Worm (Caenorhabditis elegans) whole organism, young adult: Measurements from ENCODE around the gene F21H7.5.
A peak's percentile ranks its signal among the peaks of the same experiment; 100 is the strongest.

Experiments
- B0336.3 ChIP-seq: fragments of 200-800 bp; sonication (Bioruptor generic); IDR thresholded peaks from 2 replicates; pipeline ENCODE4 v1.3.6; 2022; ENCODE audit warnings: missing genetic modification characterization, missing compliant biosample characterization
- C06A6.2 ChIP-seq: fragments of 200-800 bp; sonication (Bioruptor generic); conservative IDR thresholded peaks from 2 replicates; pipeline ENCODE4 v1.3.6; 2022; ENCODE audit warnings: missing genetic modification characterization, missing compliant biosample characterization
- C17E4.6 ChIP-seq: fragments of 200-800 bp; sonication (Bioruptor generic); IDR thresholded peaks from 2 replicates; pipeline ENCODE4 v1.3.6; 2022; ENCODE audit warnings: missing genetic modification reagents, missing genetic modification characterization, missing compliant biosample characterization
- F23B12.7 ChIP-seq: sonication (generic microtip); optimal IDR thresholded peaks from 2 replicates; lab custom pipeline; 2017; ENCODE audit warnings: missing genetic modification characterization, mild to moderate bottlenecking, missing compliant biosample characterization, antibody characterized with exemption, moderate library complexity; ENCODE audit not compliant: insufficient read depth
- F49E8.2 ChIP-seq: sonication (generic microtip); optimal IDR thresholded peaks from 3 replicates; lab custom pipeline; 2017; ENCODE audit warnings: missing genetic modification characterization, mild to moderate bottlenecking, missing compliant biosample characterization, antibody characterized with exemption, moderate library complexity; ENCODE audit not compliant: insufficient read depth
- ceh-100 ChIP-seq: fragments of 200-800 bp; sonication (Bioruptor generic); IDR thresholded peaks from 2 replicates; pipeline ENCODE4 v1.3.6; 2022; ENCODE audit warnings: missing genetic modification reagents, missing genetic modification characterization, missing compliant biosample characterization
- ceh-58 ChIP-seq: fragments of 200-800 bp; sonication (Bioruptor generic); IDR thresholded peaks from 2 replicates; pipeline ENCODE4 v1.3.6; 2022; ENCODE audit warnings: missing genetic modification characterization, missing compliant biosample characterization
- ceh-79 ChIP-seq: sonication (generic microtip); optimal IDR thresholded peaks from 2 replicates; lab custom pipeline; 2017; ENCODE audit warnings: mild to moderate bottlenecking, missing genetic modification characterization, missing compliant biosample characterization
- ceh-91 ChIP-seq: fragments of 200-800 bp; sonication (Bioruptor generic); IDR thresholded peaks from 2 replicates; pipeline ENCODE4 v1.3.6; 2022; ENCODE audit warnings: missing genetic modification reagents, missing genetic modification characterization, missing compliant biosample characterization
- chd-7 ChIP-seq: sonication (generic microtip); optimal IDR thresholded peaks from 2 replicates; lab custom pipeline; 2016; ENCODE audit warnings: mild to moderate bottlenecking, missing genetic modification characterization, moderate library complexity, missing compliant biosample characterization
- dpff-1 ChIP-seq: sonication (generic microtip); optimal IDR thresholded peaks from 2 replicates; lab custom pipeline; 2017; ENCODE audit warnings: mild to moderate bottlenecking, missing genetic modification characterization, missing compliant biosample characterization
- dpl-1 ChIP-seq: fragments of 150-350 bp; optimal IDR thresholded peaks from 2 replicates; lab custom pipeline; 2014; ENCODE audit warnings: missing biosample characterization, missing genetic modification reagents, missing genetic modification characterization
- egl-44 ChIP-seq: fragments of 200-800 bp; sonication (Bioruptor generic); IDR thresholded peaks from 2 replicates; pipeline ENCODE4 v1.3.6; 2022; ENCODE audit warnings: missing genetic modification reagents, missing genetic modification characterization, missing compliant biosample characterization
- egrh-3 ChIP-seq: fragments of 200-800 bp; sonication (Bioruptor generic); IDR thresholded peaks from 2 replicates; pipeline ENCODE4 v1.3.6; 2022; ENCODE audit warnings: missing genetic modification reagents, missing genetic modification characterization, missing compliant biosample characterization
- ets-4 ChIP-seq: fragments of 200-800 bp; sonication (Bioruptor generic); optimal IDR thresholded peaks from 2 replicates; lab custom pipeline; 2018; ENCODE audit warnings: mild to moderate bottlenecking, missing genetic modification characterization, missing compliant biosample characterization
- hlh-26 ChIP-seq: fragments of 200-800 bp; sonication (Bioruptor generic); conservative IDR thresholded peaks from 2 replicates; pipeline ENCODE4 v1.3.6; 2022; ENCODE audit warnings: missing genetic modification reagents, missing genetic modification characterization, missing compliant biosample characterization
- hrde-1 ChIP-seq: sonication (generic microtip); optimal IDR thresholded peaks from 2 replicates; lab custom pipeline; 2016; ENCODE audit warnings: missing genetic modification characterization, mild to moderate bottlenecking, missing compliant biosample characterization, moderate library complexity, missing genotype, missing genetic modification reagents, borderline replicate concordance
- lag-1 ChIP-seq: fragments of 200-800 bp; sonication (Bioruptor generic); IDR thresholded peaks from 2 replicates; pipeline ENCODE4 v1.3.6; 2022; ENCODE audit warnings: missing genetic modification reagents, missing genetic modification characterization, missing compliant biosample characterization
- lin-35 ChIP-seq, 3 experiments: fragments of 150-350 bp in 2 of 3; sonication (generic microtip) in 1 of 3; optimal IDR thresholded peaks; 2 replicates each; lab custom pipeline; 2014 to 2018; ENCODE audit warnings: missing biosample characterization in 3 of 3, missing genetic modification characterization in 3 of 3, missing genetic modification reagents in 3 of 3
- lir-1 ChIP-seq: fragments of 200-800 bp; sonication (Bioruptor generic); conservative IDR thresholded peaks from 2 replicates; pipeline ENCODE4 v1.3.6; 2022; ENCODE audit warnings: missing genetic modification reagents, missing genetic modification characterization, missing compliant biosample characterization
- madf-6 ChIP-seq: fragments of 200-800 bp; sonication (Bioruptor generic); IDR thresholded peaks from 2 replicates; pipeline ENCODE4 v1.3.6; 2022; ENCODE audit warnings: missing genetic modification reagents, missing genetic modification characterization, missing compliant biosample characterization
- madf-8 ChIP-seq: fragments of 200-800 bp; sonication (Bioruptor generic); conservative IDR thresholded peaks from 2 replicates; pipeline ENCODE4 v1.3.6; 2022; ENCODE audit warnings: missing genetic modification reagents, missing genetic modification characterization, missing compliant biosample characterization
- mcd-1 ChIP-seq: fragments of 200-800 bp; sonication (Bioruptor generic); IDR thresholded peaks from 2 replicates; pipeline ENCODE4 v1.3.6; 2022; ENCODE audit warnings: missing genetic modification reagents, missing genetic modification characterization, missing compliant biosample characterization
- nhr-179 ChIP-seq: sonication (generic microtip); optimal IDR thresholded peaks from 2 replicates; lab custom pipeline; 2016; ENCODE audit warnings: mild to moderate bottlenecking, missing genetic modification characterization, missing compliant biosample characterization
- rcor-1 ChIP-seq: fragments of 200-800 bp; sonication (Bioruptor generic); IDR thresholded peaks from 2 replicates; pipeline ENCODE4 v1.3.6; 2022; ENCODE audit warnings: missing genetic modification reagents, missing genetic modification characterization, missing compliant biosample characterization
- rpc-1 ChIP-seq, 2 experiments: fragments of 150-350 bp in 1 of 2; sonication (generic microtip) in 1 of 2; optimal IDR thresholded peaks; 2 replicates each; lab custom pipeline; 2014 to 2018; ENCODE audit warnings: missing biosample characterization in 1 of 2, missing genetic modification characterization in 1 of 2, missing genetic modification reagents in 1 of 2, missing genotype in 1 of 2
- snpc-1.1 ChIP-seq: sonication (generic microtip); optimal IDR thresholded peaks from 2 replicates; lab custom pipeline; 2017; ENCODE audit warnings: missing genetic modification characterization, mild to moderate bottlenecking, missing compliant biosample characterization, antibody characterized with exemption, moderate library complexity, missing genotype, missing genetic modification reagents; ENCODE audit not compliant: insufficient read depth
- snpc-1.3 ChIP-seq: sonication (generic microtip); optimal IDR thresholded peaks from 2 replicates; lab custom pipeline; 2017; ENCODE audit warnings: missing genetic modification characterization, mild to moderate bottlenecking, missing compliant biosample characterization, antibody characterized with exemption, moderate library complexity, missing genotype, missing genetic modification reagents; ENCODE audit not compliant: insufficient read depth
- snpc-3.4 ChIP-seq: sonication (generic microtip); optimal IDR thresholded peaks from 2 replicates; lab custom pipeline; 2017; ENCODE audit warnings: missing genetic modification characterization, mild to moderate bottlenecking, missing compliant biosample characterization, antibody characterized with exemption, moderate library complexity, missing genotype, missing genetic modification reagents
- snpc-4 ChIP-seq, 5 experiments: fragments of 150-350 bp in 1 of 5; sonication (generic microtip) in 4 of 5; optimal IDR thresholded peaks; 2 replicates each; lab custom pipeline; 2014 to 2018; ENCODE audit warnings: missing genetic modification characterization in 5 of 5, missing biosample characterization in 3 of 5, antibody characterized with exemption in 2 of 5, mild to moderate bottlenecking in 2 of 5, missing compliant biosample characterization in 2 of 5, missing genotype in 2 of 5, moderate library complexity in 2 of 5, missing genetic modification reagents in 1 of 5
- tbx-9 ChIP-seq: sonication (generic microtip); optimal IDR thresholded peaks from 2 replicates; lab custom pipeline; 2016; ENCODE audit warnings: borderline replicate concordance, missing genetic modification characterization, inconsistent platforms, missing compliant biosample characterization
- tlf-1 ChIP-seq: fragments of 200-800 bp; sonication (Bioruptor generic); optimal IDR thresholded peaks from 2 replicates; lab custom pipeline; 2018; ENCODE audit warnings: mild to moderate bottlenecking, missing genetic modification characterization, missing compliant biosample characterization
- zfh-2 ChIP-seq: fragments of 200-800 bp; sonication (Bioruptor generic); conservative IDR thresholded peaks from 2 replicates; pipeline ENCODE4 v1.3.6; 2022; ENCODE audit warnings: missing genetic modification reagents, missing genetic modification characterization, missing compliant biosample characterization
- zim-3 ChIP-seq: sonication (generic microtip); optimal IDR thresholded peaks from 2 replicates; lab custom pipeline; 2017; ENCODE audit warnings: mild to moderate bottlenecking, missing genetic modification characterization, moderate library complexity, missing compliant biosample characterization
- ztf-18 ChIP-seq: sonication (generic microtip); optimal IDR thresholded peaks from 2 replicates; lab custom pipeline; 2016; ENCODE audit warnings: missing genotype, mild to moderate bottlenecking, missing genetic modification characterization, missing compliant biosample characterization
- ztf-22 ChIP-seq: fragments of 200-800 bp; sonication (Bioruptor generic); optimal IDR thresholded peaks from 2 replicates; lab custom pipeline; 2018; ENCODE audit warnings: mild to moderate bottlenecking, missing genetic modification characterization, moderate library complexity, missing compliant biosample characterization
- ztf-26 ChIP-seq: sonication (generic microtip); optimal IDR thresholded peaks from 2 replicates; lab custom pipeline; 2017; ENCODE audit warnings: missing genetic modification characterization, missing compliant biosample characterization

Gene F21H7.5

ce11 chrV:16225524-16226116 lies 11.7 kb upstream of the F21H7.5 start (continued):
- TF ChIP-seq ztf-22 = no peak
- TF ChIP-seq hrde-1 (tag; lab: Kevin White, UChicago) = no peak
- TF ChIP-seq mcd-1 (GFP tag; lab: Robert Waterston, UW) = peak; percentile 32
- TF ChIP-seq rpc-1 (optimal IDR thresholded peaks at IDR 0.05; lab: Kevin White, UChicago) = no peak
- TF ChIP-seq rpc-1 (tag; optimal IDR thresholded peaks at IDR 0.05; lab: Kevin White, UChicago) = peak; percentile 3
- peak; percentile 92 for TF ChIP-seq snpc-1.1 (tag; lab: Kevin White, UChicago)
- 0 out of 2 replicates have a peak, but pooled peaks have one; percentile 26 for TF ChIP-seq rcor-1 (GFP tag; lab: Robert Waterston, UW)
- TF ChIP-seq snpc-3.4 (tag; lab: Kevin White, UChicago) = peak; percentile 74
- TF ChIP-seq dpl-1 (GFP tag; lab: Kevin White, UChicago) = no peak
- peak; percentile 65 for TF ChIP-seq B0336.3 (GFP tag; lab: Robert Waterston, UW)
- 0 out of 2 replicates have a peak, but pooled peaks have one; percentile 20 for TF ChIP-seq zfh-2
- no peak for TF ChIP-seq lir-1
- TF ChIP-seq madf-6 (GFP tag; lab: Robert Waterston, UW) = peak; percentile 73
- no peak for TF ChIP-seq ceh-91 (GFP tag; lab: Robert Waterston, UW)
- TF ChIP-seq F23B12.7 (tag; lab: Kevin White, UChicago) = peak; percentile 52
- no peak for TF ChIP-seq zim-3
- peak; percentile 89 for TF ChIP-seq snpc-4 (GFP tag; optimal IDR thresholded peaks at IDR 0.05; lab: Kevin White, UChicago)
- TF ChIP-seq snpc-4 (tag; optimal IDR thresholded peaks at IDR 0.05; lab: Kevin White, UChicago) = peak; percentile 82 to 97 (median 92)
- TF ChIP-seq egrh-3 (GFP tag; lab: Robert Waterston, UW) = 0 out of 2 replicates have a peak, but pooled peaks have one; percentile 28
- 0 out of 2 replicates have a peak, but pooled peaks have one; percentile 52 for TF ChIP-seq egl-44 (GFP tag; lab: Robert Waterston, UW)
- TF ChIP-seq madf-8 (GFP tag; lab: Robert Waterston, UW) = 0 out of 2 replicates have a peak, but pooled peaks have one; percentile 11
- TF ChIP-seq, all 124 proteins: peak for 37

DNA sequence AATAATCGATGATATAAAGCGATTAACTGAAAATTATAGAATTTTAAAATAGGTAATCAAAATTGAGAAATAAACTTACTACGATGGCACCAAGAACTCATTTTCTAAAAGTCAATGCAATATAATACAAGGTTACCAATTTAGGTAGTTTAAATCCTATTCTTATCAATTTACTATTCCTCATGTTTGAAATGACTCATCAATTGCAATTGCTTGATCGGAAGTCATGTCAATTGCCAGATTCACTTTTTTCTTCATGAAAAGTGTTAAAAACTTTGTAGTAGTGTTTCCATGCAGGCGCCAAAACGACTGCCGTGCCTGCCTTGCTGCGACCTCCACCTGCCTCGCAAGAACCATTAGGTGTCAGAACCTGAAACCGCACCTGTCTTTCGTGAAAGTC lies 10.7 kb upstream of the F21H7.5 start, which contains the start of gene F11A5.13:
Gene F11A5.13 (minus strand): TSS at position 101 of the 400 bp plus-strand sequence.
- TF ChIP-seq nhr-179 = no peak
- no peak for TF ChIP-seq C17E4.6 (GFP tag; lab: Robert Waterston, UW)
- TF ChIP-seq tbx-9 (tag; lab: Kevin White, UChicago) = no peak
- TF ChIP-seq ceh-100 = no peak
- no peak for TF ChIP-seq ceh-58
- no peak for TF ChIP-seq C06A6.2
- no peak for TF ChIP-seq chd-7 (tag; lab: Kevin White, UChicago)
- no peak for TF ChIP-seq ceh-91 (GFP tag; lab: Robert Waterston, UW)
- TF ChIP-seq ztf-26 (tag; lab: Kevin White, UChicago) = no peak
- no peak for TF ChIP-seq lag-1
- TF ChIP-seq ceh-79 (tag; lab: Kevin White, UChicago) = no peak
- no peak for TF ChIP-seq hlh-26 (GFP tag; lab: Robert Waterston, UW)
- TF ChIP-seq F49E8.2 (tag; lab: Kevin White, UChicago) = no peak
- no peak for TF ChIP-seq rpc-1 (optimal IDR thresholded peaks at IDR 0.05; lab: Kevin White, UChicago)
- no peak for TF ChIP-seq rpc-1 (tag; optimal IDR thresholded peaks at IDR 0.05; lab: Kevin White, UChicago)
- TF ChIP-seq egrh-3 (GFP tag; lab: Robert Waterston, UW) = no peak
- TF ChIP-seq snpc-1.3 (tag; lab: Kevin White, UChicago) = no peak

DNA sequence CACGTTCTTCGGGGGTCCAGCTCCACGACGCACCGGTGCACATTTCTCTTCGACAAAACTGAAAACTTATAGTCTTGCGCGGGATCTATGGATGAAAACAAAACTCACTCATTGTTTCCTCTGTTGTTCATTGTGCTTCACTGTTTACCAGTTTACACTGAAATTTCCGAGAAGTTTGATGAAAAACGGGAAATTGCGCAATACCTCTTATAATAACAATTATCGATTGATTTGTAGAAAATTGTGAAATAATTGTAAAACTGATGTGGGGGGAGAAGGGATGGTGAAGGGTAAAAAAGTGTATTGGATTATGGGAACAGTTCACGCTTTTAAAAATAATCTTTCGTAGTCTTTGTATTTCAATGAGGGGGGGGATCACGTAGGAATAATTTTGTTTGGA lies 7.9 kb upstream of the F21H7.5 start:
- no peak for TF ChIP-seq ets-4 (GFP tag; lab: Kevin White, UChicago)
- no peak for TF ChIP-seq ztf-18
- TF ChIP-seq dpff-1 (tag; lab: Kevin White, UChicago) = no peak
- no peak for TF ChIP-seq dpl-1 (GFP tag; lab: Kevin White, UChicago)
- TF ChIP-seq lin-35 (GFP tag; optimal IDR thresholded peaks at IDR 0.05; lab: Kevin White, UChicago) = no peak
- no peak for TF ChIP-seq tlf-1
